Fruit fly (Drosophila melanogaster) whole organism, prepupa: ENCODE data around the gene Rpn1.

Experiments
- Blimp-1 ChIP-seq: fragments of 200-800 bp; sonication (Bioruptor generic); optimal IDR thresholded peaks from 3 replicates; lab custom pipeline; 2017; ENCODE audit warnings: missing biosample characterization, missing genetic modification characterization, mild to moderate bottlenecking, moderate library complexity, missing genetic modification reagents
- CG10631 ChIP-seq: fragments of 200-800 bp; sonication (Bioruptor generic); optimal IDR thresholded peaks from 2 replicates; lab custom pipeline; 2016; ENCODE audit warnings: missing biosample characterization, missing genetic modification characterization
- CG11294 ChIP-seq: fragments of 200-800 bp; sonication (Bioruptor generic); IDR thresholded peaks from 2 replicates; pipeline ENCODE4 v1.3.6; 2022; ENCODE audit warnings: missing biosample characterization, missing genetic modification characterization
- CG11762 ChIP-seq: fragments of 200-800 bp; sonication (Bioruptor generic); optimal IDR thresholded peaks from 3 replicates; lab custom pipeline; 2016; ENCODE audit warnings: missing biosample characterization, missing genetic modification characterization; ENCODE audit not compliant: insufficient read depth
- CG11902 ChIP-seq: fragments of 200-800 bp; sonication (Bioruptor generic); optimal IDR thresholded peaks from 3 replicates; lab custom pipeline; 2016; ENCODE audit warnings: missing biosample characterization, missing genetic modification characterization
- CG15336 ChIP-seq: fragments of 200-800 bp; sonication (Bioruptor generic); IDR thresholded peaks from 2 replicates; pipeline ENCODE4 v1.3.6; 2022; ENCODE audit warnings: missing biosample characterization, missing genetic modification characterization
- CG3032 ChIP-seq: fragments of 200-800 bp; optimal IDR thresholded peaks from 2 replicates; lab custom pipeline; 2019; ENCODE audit warnings: missing biosample characterization, mild to moderate bottlenecking, missing genetic modification characterization, moderate library complexity
- CG32006 ChIP-seq: fragments of 200-800 bp; sonication (Bioruptor generic); optimal IDR thresholded peaks from 3 replicates; lab custom pipeline; 2017; ENCODE audit warnings: missing biosample characterization, mild to moderate bottlenecking, missing genetic modification characterization
- CG3919 ChIP-seq: fragments of 200-800 bp; sonication (Bioruptor generic); optimal IDR thresholded peaks from 3 replicates; lab custom pipeline; 2016; ENCODE audit warnings: missing biosample characterization, missing genetic modification characterization
- CG6163 ChIP-seq: fragments of 200-800 bp; sonication (Bioruptor generic); IDR thresholded peaks from 3 replicates; pipeline ENCODE4 v1.3.6; 2022; ENCODE audit warnings: missing biosample characterization, missing genetic modification characterization
- CG6276 ChIP-seq: fragments of 200-800 bp; sonication (Bioruptor generic); optimal IDR thresholded peaks from 2 replicates; lab custom pipeline; 2017; ENCODE audit warnings: missing biosample characterization, mild to moderate bottlenecking, missing genetic modification characterization
- CG6792 ChIP-seq: fragments of 200-800 bp; sonication (Bioruptor generic); optimal IDR thresholded peaks from 3 replicates; lab custom pipeline; 2016; ENCODE audit warnings: missing biosample characterization, missing genetic modification characterization
- CG6808 ChIP-seq: fragments of 200-800 bp; sonication (Bioruptor generic); optimal IDR thresholded peaks from 3 replicates; lab custom pipeline; 2017; ENCODE audit warnings: missing biosample characterization, missing genetic modification characterization, mild to moderate bottlenecking, moderate library complexity, missing genetic modification reagents
- CG7368 ChIP-seq: fragments of 200-800 bp; sonication (Bioruptor generic); optimal IDR thresholded peaks from 3 replicates; lab custom pipeline; 2016; ENCODE audit warnings: missing biosample characterization, missing genetic modification characterization
- Eip78C ChIP-seq: fragments of 200-800 bp; sonication (Bioruptor generic); peaks from one replicate; lab custom pipeline; 2016; ENCODE audit warnings: missing biosample characterization, missing genetic modification characterization
- Eip93F ChIP-seq: fragments of 200-800 bp; sonication (Bioruptor generic); optimal IDR thresholded peaks from 2 replicates; lab custom pipeline; 2016; ENCODE audit warnings: missing biosample characterization, mild to moderate bottlenecking, missing genetic modification characterization
- Ets96B ChIP-seq: fragments of 200-800 bp; optimal IDR thresholded peaks from 2 replicates; lab custom pipeline; 2019; ENCODE audit warnings: missing biosample characterization, mild to moderate bottlenecking, missing genetic modification characterization, moderate library complexity
- Hr38 ChIP-seq: sonication (Bioruptor generic); optimal IDR thresholded peaks from 2 replicates; lab custom pipeline; 2016; ENCODE audit warnings: missing biosample characterization, missing genetic modification characterization
- Hr39 ChIP-seq: fragments of 200-800 bp; sonication (Bioruptor generic); optimal IDR thresholded peaks from 2 replicates; lab custom pipeline; 2016; ENCODE audit warnings: missing biosample characterization, missing genetic modification characterization
- Hr4 ChIP-seq: fragments of 200-800 bp; sonication (Bioruptor generic); optimal IDR thresholded peaks from 3 replicates; lab custom pipeline; 2016; ENCODE audit warnings: missing biosample characterization, missing genetic modification characterization
- Lpt ChIP-seq: fragments of 200-800 bp; sonication (Bioruptor generic); optimal IDR thresholded peaks from 3 replicates; lab custom pipeline; 2016; ENCODE audit warnings: missing biosample characterization, missing genetic modification characterization
- Met ChIP-seq: fragments of 200-800 bp; sonication (Bioruptor generic); optimal IDR thresholded peaks from 3 replicates; lab custom pipeline; 2016; ENCODE audit warnings: missing biosample characterization, missing genetic modification characterization
- Smox ChIP-seq: fragments of 200-800 bp; sonication (Bioruptor generic); optimal IDR thresholded peaks from 3 replicates; lab custom pipeline; 2016; ENCODE audit warnings: missing biosample characterization, missing genetic modification characterization
- Sox102F ChIP-seq: fragments of 200-800 bp; sonication (Bioruptor generic); optimal IDR thresholded peaks from 2 replicates; lab custom pipeline; 2016; ENCODE audit warnings: missing biosample characterization, mild to moderate bottlenecking, missing genetic modification characterization
- Sox14 ChIP-seq: fragments of 200-800 bp; sonication (Bioruptor generic); optimal IDR thresholded peaks from 3 replicates; lab custom pipeline; 2016; ENCODE audit warnings: missing biosample characterization, missing genetic modification characterization
- acj6 ChIP-seq: fragments of 200-800 bp; sonication (Bioruptor generic); optimal IDR thresholded peaks from 3 replicates; lab custom pipeline; 2016; ENCODE audit warnings: missing biosample characterization, missing genetic modification characterization
- dac ChIP-seq: fragments of 200-800 bp; sonication (Bioruptor generic); optimal IDR thresholded peaks from 2 replicates; lab custom pipeline; 2017; ENCODE audit warnings: missing biosample characterization, mild to moderate bottlenecking, missing genetic modification characterization
- dsx ChIP-seq: fragments of 200-800 bp; optimal IDR thresholded peaks from 3 replicates; lab custom pipeline; 2019; ENCODE audit warnings: missing biosample characterization, mild to moderate bottlenecking, missing genetic modification characterization, moderate library complexity; ENCODE audit not compliant: poor library complexity, severe bottlenecking
- eg ChIP-seq: fragments of 200-800 bp; sonication (Bioruptor generic); IDR thresholded peaks from 3 replicates; pipeline ENCODE4 v1.3.6; 2022; ENCODE audit warnings: missing biosample characterization, missing genetic modification characterization
- fd59A ChIP-seq: fragments of 200-800 bp; sonication (Bioruptor generic); optimal IDR thresholded peaks from 2 replicates; lab custom pipeline; 2017; ENCODE audit warnings: missing biosample characterization, mild to moderate bottlenecking, missing genetic modification characterization, missing genetic modification reagents
- fkh ChIP-seq: fragments of 200-800 bp; sonication (Bioruptor generic); optimal IDR thresholded peaks from 3 replicates; lab custom pipeline; 2017; ENCODE audit warnings: missing biosample characterization, mild to moderate bottlenecking, missing genetic modification characterization, moderate library complexity
- lz ChIP-seq: fragments of 200-800 bp; sonication (Bioruptor generic); optimal IDR thresholded peaks from 3 replicates; lab custom pipeline; 2016; ENCODE audit warnings: missing biosample characterization, missing genetic modification characterization
- pdm3 ChIP-seq: fragments of 200-800 bp; sonication (Bioruptor generic); optimal IDR thresholded peaks from 3 replicates; lab custom pipeline; 2016; ENCODE audit warnings: missing biosample characterization, missing genetic modification characterization
- salr ChIP-seq, 2 experiments: fragments of 200-800 bp; sonication (Bioruptor generic); optimal IDR thresholded peaks; 3 replicates each; lab custom pipeline; 2016 to 2018; ENCODE audit warnings: missing biosample characterization in 2 of 2, missing genetic modification characterization in 2 of 2, mild to moderate bottlenecking in 1 of 2
- ss ChIP-seq, 2 experiments: fragments of 200-800 bp; sonication (Bioruptor generic); optimal IDR thresholded peaks; 2 replicates in 1 of 2; 3 replicates in 1 of 2; lab custom pipeline; 2017 to 2018; ENCODE audit warnings: mild to moderate bottlenecking in 2 of 2, missing biosample characterization in 2 of 2, missing genetic modification characterization in 2 of 2, moderate library complexity in 1 of 2
- svp ChIP-seq: fragments of 200-800 bp; sonication (Bioruptor generic); peaks from one replicate; lab custom pipeline; 2016; ENCODE audit warnings: missing biosample characterization, missing genetic modification characterization
- topi ChIP-seq: fragments of 200-800 bp; sonication (Bioruptor generic); optimal IDR thresholded peaks from 3 replicates; lab custom pipeline; 2016; ENCODE audit warnings: missing biosample characterization, missing genetic modification characterization
- vri ChIP-seq: fragments of 200-800 bp; sonication (Bioruptor generic); optimal IDR thresholded peaks from 3 replicates; lab custom pipeline; 2016; ENCODE audit warnings: missing biosample characterization, mild to moderate bottlenecking, missing genetic modification characterization

Gene Rpn1

dm6 chr3L:19906780-19907705, 7.8 kb upstream of the Rpn1 start:
- peak; percentile 78 for TF ChIP-seq svp (GFP tag; lab: Kevin White, UChicago)
- TF ChIP-seq dsx = peak; percentile 57
- no peak for TF ChIP-seq Hr38 (GFP tag; lab: Kevin White, UChicago)
- TF ChIP-seq CG3919 = peak; percentile 23
- TF ChIP-seq ss (GFP tag; optimal IDR thresholded peaks at IDR 0.05; lab: Kevin White, UChicago) = no peak
- TF ChIP-seq Hr4 (GFP tag; lab: Kevin White, UChicago) = no peak
- TF ChIP-seq Sox102F (GFP tag; lab: Kevin White, UChicago) = peak; percentile 10
- TF ChIP-seq salr (GFP tag; optimal IDR thresholded peaks at IDR 0.05; lab: Kevin White, UChicago) = peak in 1 of 2 experiments; percentile 17
- TF ChIP-seq vri (GFP tag; lab: Kevin White, UChicago) = peak; percentile 89
- no peak for TF ChIP-seq lz
- TF ChIP-seq CG6163 (GFP tag; lab: Robert Waterston, UW) = no peak
- peak; percentile 38 for TF ChIP-seq Eip93F
- no peak for TF ChIP-seq CG11762 (GFP tag; lab: Kevin White, UChicago)
- TF ChIP-seq Eip78C (GFP tag; lab: Kevin White, UChicago) = peak; percentile 78
- peak; percentile 34 for TF ChIP-seq acj6 (GFP tag; lab: Kevin White, UChicago)
- TF ChIP-seq Blimp-1 (GFP tag; lab: Kevin White, UChicago) = peak; percentile 96
- no peak for TF ChIP-seq CG11902 (GFP tag; lab: Kevin White, UChicago)
- TF ChIP-seq fkh (GFP tag; lab: Kevin White, UChicago) = peak; percentile 96

dm6 chr3L:19907706-19908070, 7.2 kb upstream of the Rpn1 start:
- TF ChIP-seq dac (no peak), CG6792 (GFP tag; lab: Kevin White, UChicago) (peak; percentile 20), topi (GFP tag; lab: Kevin White, UChicago) (peak; percentile 5), Hr39 (GFP tag; lab: Kevin White, UChicago) (no peak), fd59A (GFP tag; lab: Kevin White, UChicago) (no peak), dsx (no peak), Eip78C (GFP tag; lab: Kevin White, UChicago) (no peak), CG11294 (no peak), salr (GFP tag; optimal IDR thresholded peaks at IDR 0.05; lab: Kevin White, UChicago) (no peak), CG3032 (tag; lab: Kevin White, UChicago) (no peak), CG6276 (no peak), Smox (GFP tag; lab: Kevin White, UChicago) (no peak), Ets96B (tag; lab: Kevin White, UChicago) (no peak), Hr38 (GFP tag; lab: Kevin White, UChicago) (no peak), Met (GFP tag; lab: Kevin White, UChicago) (no peak), CG32006 (GFP tag; lab: Kevin White, UChicago) (peak; percentile 49), eg (GFP tag; lab: Robert Waterston, UW) (0 out of 3 replicates have a peak, but pooled peaks have one; percentile 10), Sox102F (GFP tag; lab: Kevin White, UChicago) (no peak), acj6 (GFP tag; lab: Kevin White, UChicago) (peak; percentile 5), CG15336 (GFP tag; lab: Robert Waterston, UW) (0 out of 2 replicates have a peak, but pooled peaks have one; percentile 12), CG10631 (GFP tag; lab: Kevin White, UChicago) (no peak)

- TF ChIP-seq eg (GFP tag; lab: Robert Waterston, UW) (peak; percentile 39; the same call in 1 of the 3 replicates), acj6 (GFP tag; lab: Kevin White, UChicago) (no peak), pdm3 (no peak), Blimp-1 (GFP tag; lab: Kevin White, UChicago) (peak; percentile 40), CG6808 (GFP tag; lab: Kevin White, UChicago) (peak; percentile 9), CG7368 (no peak), salr (GFP tag; optimal IDR thresholded peaks at IDR 0.05; lab: Kevin White, UChicago) (no peak), ss (GFP tag; optimal IDR thresholded peaks at IDR 0.05; lab: Kevin White, UChicago) (peak in 1 of 2 experiments; percentile 4), Lpt (GFP tag; lab: Kevin White, UChicago) (peak; percentile 11), lz (no peak), svp (GFP tag; lab: Kevin White, UChicago) (no peak), CG10631 (GFP tag; lab: Kevin White, UChicago) (no peak), vri (GFP tag; lab: Kevin White, UChicago) (peak; percentile 65), CG6163 (GFP tag; lab: Robert Waterston, UW) (peak; percentile 61; the same call in 2 of the 3 replicates), Sox14 (GFP tag; lab: Kevin White, UChicago) (no peak), CG15336 (GFP tag; lab: Robert Waterston, UW) (0 out of 2 replicates have a peak, but pooled peaks have one; percentile 13)
- TF ChIP-seq, all 60 proteins: peak for 8
Observed at dm6 chr3L:19908201-19909127, 6.4 kb upstream of the Rpn1 start.
